Fruit fly (Drosophila melanogaster): Measurements from ENCODE around the gene CG7551.

CG7551 gene

dm6 chr3L:11458370-11458769 lies at the start of gene CG7551, which contains the start of gene CG12289:
Gene CG7551 (plus strand): TSS chr3L:11458490.
Gene CG12289 (minus strand): TSS chr3L:11458470.
- TF ChIP-seq Myc (optimal IDR thresholded peaks at IDR 0.05) (no peak), psq (optimal IDR thresholded peaks at IDR 0.05) (no peak), h (optimal IDR thresholded peaks at IDR 0.05) (no peak), ttk (optimal IDR thresholded peaks at IDR 0.05) (no peak)

dm6 chr3L:11410505-11410904 lies 47.8 kb upstream of the CG7551 start:
- no peak for TF ChIP-seq Myc (optimal IDR thresholded peaks at IDR 0.05)
- no peak for TF ChIP-seq h (optimal IDR thresholded peaks at IDR 0.05)
- TF ChIP-seq ttk (optimal IDR thresholded peaks at IDR 0.05) = no peak
- no peak for TF ChIP-seq insv (optimal IDR thresholded peaks at IDR 0.05)
- no peak for TF ChIP-seq psq (optimal IDR thresholded peaks at IDR 0.05)
- no peak for TF ChIP-seq Sin3A (optimal IDR thresholded peaks at IDR 0.05)

- no peak for TF ChIP-seq insv (optimal IDR thresholded peaks at IDR 0.05)
- TF ChIP-seq ttk (optimal IDR thresholded peaks at IDR 0.05) = no peak
- TF ChIP-seq Sin3A (optimal IDR thresholded peaks at IDR 0.05) = no peak
- no peak for TF ChIP-seq h (optimal IDR thresholded peaks at IDR 0.05)
Measured at dm6 chr3L:11413697-11414096, 44.6 kb upstream of the CG7551 start.

dm6 chr3L:11414453-11414852 lies 43.8 kb upstream of the CG7551 start:
- TF ChIP-seq h (optimal IDR thresholded peaks at IDR 0.05) (no peak), psq (optimal IDR thresholded peaks at IDR 0.05) (no peak), Sin3A (optimal IDR thresholded peaks at IDR 0.05) (no peak), insv (optimal IDR thresholded peaks at IDR 0.05) (no peak), ttk (optimal IDR thresholded peaks at IDR 0.05) (no peak), Myc (optimal IDR thresholded peaks at IDR 0.05) (no peak)

- TF ChIP-seq Sin3A (optimal IDR thresholded peaks at IDR 0.05) = no peak
- TF ChIP-seq psq (optimal IDR thresholded peaks at IDR 0.05) = no peak
- TF ChIP-seq ttk (optimal IDR thresholded peaks at IDR 0.05) = no peak
- no peak for TF ChIP-seq Myc (optimal IDR thresholded peaks at IDR 0.05)
- TF ChIP-seq insv (optimal IDR thresholded peaks at IDR 0.05) = no peak
- TF ChIP-seq h (optimal IDR thresholded peaks at IDR 0.05) = no peak
Measured at dm6 chr3L:11415382-11415781, 42.9 kb upstream of the CG7551 start.

- no peak for TF ChIP-seq Myc (optimal IDR thresholded peaks at IDR 0.05)
- TF ChIP-seq psq (optimal IDR thresholded peaks at IDR 0.05) = no peak
- no peak for TF ChIP-seq Sin3A (optimal IDR thresholded peaks at IDR 0.05)
- TF ChIP-seq insv (optimal IDR thresholded peaks at IDR 0.05) = no peak
- TF ChIP-seq h (optimal IDR thresholded peaks at IDR 0.05) = no peak
- no peak for TF ChIP-seq ttk (optimal IDR thresholded peaks at IDR 0.05)
Measured at dm6 chr3L:11416495-11417272, 41.6 kb upstream of the CG7551 start.

- TF ChIP-seq Myc (optimal IDR thresholded peaks at IDR 0.05) = no peak
- no peak for TF ChIP-seq insv (optimal IDR thresholded peaks at IDR 0.05)
- TF ChIP-seq psq (optimal IDR thresholded peaks at IDR 0.05) = no peak
- no peak for TF ChIP-seq Sin3A (optimal IDR thresholded peaks at IDR 0.05)
- no peak for TF ChIP-seq ttk (optimal IDR thresholded peaks at IDR 0.05)
- no peak for TF ChIP-seq h (optimal IDR thresholded peaks at IDR 0.05)
Measured at dm6 chr3L:11417273-11418040, 40.8 kb upstream of the CG7551 start.

dm6 chr3L:11418041-11418674 lies 40.1 kb upstream of the CG7551 start:
- TF ChIP-seq h (optimal IDR thresholded peaks at IDR 0.05) (no peak), Sin3A (optimal IDR thresholded peaks at IDR 0.05) (no peak), ttk (optimal IDR thresholded peaks at IDR 0.05) (no peak), Myc (optimal IDR thresholded peaks at IDR 0.05) (no peak), psq (optimal IDR thresholded peaks at IDR 0.05) (no peak), insv (optimal IDR thresholded peaks at IDR 0.05) (no peak)

- TF ChIP-seq Myc (optimal IDR thresholded peaks at IDR 0.05) (no peak), psq (optimal IDR thresholded peaks at IDR 0.05) (no peak), ttk (optimal IDR thresholded peaks at IDR 0.05) (no peak), Sin3A (optimal IDR thresholded peaks at IDR 0.05) (no peak)
Measured at dm6 chr3L:11419344-11419743, 38.9 kb upstream of the CG7551 start.

- TF ChIP-seq Sin3A (optimal IDR thresholded peaks at IDR 0.05) (no peak), h (optimal IDR thresholded peaks at IDR 0.05) (no peak), Myc (optimal IDR thresholded peaks at IDR 0.05) (no peak), psq (optimal IDR thresholded peaks at IDR 0.05) (no peak), ttk (optimal IDR thresholded peaks at IDR 0.05) (no peak), insv (optimal IDR thresholded peaks at IDR 0.05) (no peak)
Measured at dm6 chr3L:11420976-11421375, 37.3 kb upstream of the CG7551 start.

dm6 chr3L:11421905-11422304 lies 36.4 kb upstream of the CG7551 start:
- TF ChIP-seq insv (optimal IDR thresholded peaks at IDR 0.05) = no peak
- no peak for TF ChIP-seq psq (optimal IDR thresholded peaks at IDR 0.05)
- TF ChIP-seq Sin3A (optimal IDR thresholded peaks at IDR 0.05) = no peak
- no peak for TF ChIP-seq ttk (optimal IDR thresholded peaks at IDR 0.05)
- TF ChIP-seq Myc (optimal IDR thresholded peaks at IDR 0.05) = no peak
- TF ChIP-seq h (optimal IDR thresholded peaks at IDR 0.05) = no peak

dm6 chr3L:11422338-11422802 lies 35.9 kb upstream of the CG7551 start:
- no peak for TF ChIP-seq ttk (optimal IDR thresholded peaks at IDR 0.05)
- TF ChIP-seq psq (optimal IDR thresholded peaks at IDR 0.05) = no peak
- no peak for TF ChIP-seq insv (optimal IDR thresholded peaks at IDR 0.05)
- no peak for TF ChIP-seq Myc (optimal IDR thresholded peaks at IDR 0.05)
- no peak for TF ChIP-seq Sin3A (optimal IDR thresholded peaks at IDR 0.05)
- no peak for TF ChIP-seq h (optimal IDR thresholded peaks at IDR 0.05)

Data from Kc167 (cell line).